Fruit fly (Drosophila melanogaster) whole organism, embryonic: Measurements from ENCODE around the gene foxo.

Source experiments
- Abd-B ChIP-seq: fragments of 200-800 bp; sonication (Bioruptor generic); optimal IDR thresholded peaks from 2 replicates; lab custom pipeline; 2018; ENCODE audit warnings: missing biosample characterization, mild to moderate bottlenecking, missing genetic modification characterization, moderate library complexity
- Awh ChIP-seq: fragments of 200-800 bp; sonication (Bioruptor generic); IDR thresholded peaks from 2 replicates; pipeline ENCODE4, ENCODE4 v1.3.6; 2022; ENCODE audit warnings: missing biosample characterization, missing genetic modification characterization
- Bgb ChIP-seq: fragments of 200-800 bp; sonication (Bioruptor generic); IDR thresholded peaks from 2 replicates; pipeline ENCODE4 v1.3.6; 2022; ENCODE audit warnings: missing biosample characterization, missing genetic modification characterization; ENCODE audit not compliant: partially characterized antibody
- CG10543 ChIP-seq: fragments of 200-800 bp; sonication (Bioruptor generic); optimal IDR thresholded peaks from 3 replicates; lab custom pipeline; 2017; ENCODE audit warnings: missing biosample characterization, mild to moderate bottlenecking, missing genetic modification characterization, moderate library complexity
- CG11093 ChIP-seq: fragments of 200-800 bp; sonication (Bioruptor generic); IDR thresholded peaks from 3 replicates; pipeline ENCODE4 v1.3.6; 2022; ENCODE audit warnings: missing biosample characterization, missing genetic modification characterization
- CG11398 ChIP-seq: fragments of 200-800 bp; sonication (Bioruptor generic); optimal IDR thresholded peaks from 2 replicates; lab custom pipeline; 2016; ENCODE audit warnings: missing biosample characterization, missing genetic modification characterization
- CG11504 ChIP-seq: fragments of 200-800 bp; sonication (Bioruptor generic); optimal IDR thresholded peaks from 3 replicates; lab custom pipeline; 2019; ENCODE audit warnings: missing biosample characterization, mild to moderate bottlenecking, missing genetic modification characterization, moderate library complexity
- CG12299 ChIP-seq: fragments of 200-800 bp; sonication (Bioruptor generic); optimal IDR thresholded peaks from 2 replicates; lab custom pipeline; 2018; ENCODE audit warnings: missing biosample characterization, mild to moderate bottlenecking, missing genetic modification characterization
- CG14014 ChIP-seq: fragments of 200-800 bp; sonication (Bioruptor generic); IDR thresholded peaks from 2 replicates; pipeline ENCODE4 v1.3.6; 2022; ENCODE audit warnings: missing biosample characterization, missing genetic modification characterization
- CG1602 ChIP-seq: fragments of 200-800 bp; sonication (Bioruptor generic); optimal IDR thresholded peaks from 3 replicates; lab custom pipeline; 2016; ENCODE audit warnings: missing biosample characterization, missing genetic modification characterization
- CG16863 ChIP-seq: fragments of 200-800 bp; sonication (Bioruptor generic); optimal IDR thresholded peaks from 3 replicates; lab custom pipeline; 2016; ENCODE audit warnings: missing biosample characterization, missing genetic modification characterization
- CG17802 ChIP-seq: fragments of 200-800 bp; sonication (Bioruptor generic); optimal IDR thresholded peaks from 2 replicates; lab custom pipeline; 2018; ENCODE audit warnings: missing biosample characterization, mild to moderate bottlenecking, missing genetic modification characterization, moderate library complexity
- CG4360 ChIP-seq: fragments of 200-800 bp; sonication (Bioruptor generic); IDR thresholded peaks from 2 replicates; pipeline ENCODE4 v1.3.6; 2022; ENCODE audit warnings: missing biosample characterization, missing genetic modification characterization
- CG4854 ChIP-seq: fragments of 200-800 bp; sonication (Bioruptor generic); optimal IDR thresholded peaks from 2 replicates; lab custom pipeline; 2016; ENCODE audit warnings: missing biosample characterization, missing genetic modification characterization, inconsistent platforms
- CG6272 ChIP-seq: fragments of 200-800 bp; sonication (Bioruptor generic); IDR thresholded peaks from 2 replicates; pipeline ENCODE4 v1.3.6; 2022; ENCODE audit warnings: missing biosample characterization, missing genetic modification characterization
- CG7372 ChIP-seq: fragments of 200-800 bp; sonication (Bioruptor generic); IDR thresholded peaks from 2 replicates; pipeline ENCODE4 v1.3.6; 2022; ENCODE audit warnings: missing biosample characterization, missing genetic modification characterization
- CG7786 ChIP-seq: fragments of 200-800 bp; sonication (Bioruptor generic); optimal IDR thresholded peaks from 2 replicates; lab custom pipeline; 2016; ENCODE audit warnings: missing biosample characterization, missing genetic modification characterization
- CG9817 ChIP-seq: fragments of 200-800 bp; sonication (Bioruptor generic); optimal IDR thresholded peaks from 2 replicates; lab custom pipeline; 2018; ENCODE audit warnings: missing biosample characterization, mild to moderate bottlenecking, missing genetic modification characterization, moderate library complexity
- CG9876 ChIP-seq: fragments of 200-800 bp; sonication (Bioruptor generic); optimal IDR thresholded peaks from 2 replicates; lab custom pipeline; 2016; ENCODE audit warnings: missing biosample characterization, missing genetic modification characterization
- ERR ChIP-seq: fragments of 200-800 bp; sonication (Bioruptor generic); optimal IDR thresholded peaks from 2 replicates; lab custom pipeline; 2016; ENCODE audit warnings: missing biosample characterization, missing genetic modification characterization
- HmgD ChIP-seq: fragments of 200-800 bp; sonication (Bioruptor generic); optimal IDR thresholded peaks from 3 replicates; lab custom pipeline; 2016; ENCODE audit warnings: missing biosample characterization, missing genetic modification characterization
- MTF-1 ChIP-seq: fragments of 200-800 bp; sonication (Bioruptor generic); optimal IDR thresholded peaks from 2 replicates; lab custom pipeline; 2018; ENCODE audit warnings: missing biosample characterization, mild to moderate bottlenecking, missing genetic modification characterization, borderline replicate concordance
- Mad ChIP-seq: fragments of 200-800 bp; sonication (Bioruptor generic); optimal IDR thresholded peaks from 2 replicates; lab custom pipeline; 2016; ENCODE audit warnings: missing biosample characterization, missing genetic modification characterization
- Nf-YB ChIP-seq: fragments of 200-800 bp; sonication (Bioruptor generic); optimal IDR thresholded peaks from 3 replicates; lab custom pipeline; 2019; ENCODE audit warnings: missing biosample characterization, mild to moderate bottlenecking, missing genetic modification characterization, moderate library complexity
- Nf-YC ChIP-seq: fragments of 200-800 bp; optimal IDR thresholded peaks from 3 replicates; lab custom pipeline; 2019; ENCODE audit warnings: missing biosample characterization, mild to moderate bottlenecking, missing genetic modification characterization, moderate library complexity
- Ravus ChIP-seq: fragments of 200-800 bp; sonication (Bioruptor generic); IDR thresholded peaks from 2 replicates; pipeline ENCODE4 v1.3.6; 2022; ENCODE audit warnings: missing biosample characterization, missing genetic modification characterization
- Sox102F ChIP-seq: fragments of 200-800 bp; sonication (Bioruptor generic); optimal IDR thresholded peaks from 2 replicates; lab custom pipeline; 2018; ENCODE audit warnings: missing biosample characterization, mild to moderate bottlenecking, missing genetic modification characterization, moderate library complexity
- amos ChIP-seq: fragments of 200-800 bp; sonication (Bioruptor generic); IDR thresholded peaks from 2 replicates; pipeline ENCODE4 v1.3.6; 2022; ENCODE audit warnings: missing biosample characterization, missing genetic modification characterization; ENCODE audit not compliant: partially characterized antibody
- aop ChIP-seq: fragments of 200-800 bp; sonication (Bioruptor generic); IDR thresholded peaks from 2 replicates; pipeline ENCODE4 v1.3.6; 2022; ENCODE audit warnings: missing biosample characterization, missing genetic modification characterization
- ap ChIP-seq: fragments of 200-800 bp; sonication (Bioruptor generic); IDR thresholded peaks from 2 replicates; pipeline ENCODE4 v1.3.6; 2022; ENCODE audit warnings: missing biosample characterization, missing genetic modification characterization
- bbx ChIP-seq: fragments of 200-800 bp; sonication (Bioruptor generic); IDR thresholded peaks from 2 replicates; pipeline ENCODE4 v1.3.6; 2022; ENCODE audit warnings: missing biosample characterization, missing genetic modification characterization; ENCODE audit not compliant: partially characterized antibody
- cato ChIP-seq: fragments of 200-800 bp; sonication (Bioruptor generic); optimal IDR thresholded peaks from 2 replicates; lab custom pipeline; 2016; ENCODE audit warnings: missing biosample characterization, missing genetic modification characterization, borderline replicate concordance
- caup ChIP-seq: fragments of 200-800 bp; sonication (Bioruptor generic); optimal IDR thresholded peaks from 3 replicates; lab custom pipeline; 2017; ENCODE audit warnings: missing biosample characterization, mild to moderate bottlenecking, missing genetic modification characterization, moderate library complexity; ENCODE audit not compliant: severe bottlenecking
- crol ChIP-seq: fragments of 200-800 bp; sonication (Bioruptor generic); IDR thresholded peaks from 2 replicates; pipeline ENCODE4 v1.3.6; 2022; ENCODE audit warnings: missing biosample characterization, missing genetic modification characterization
- ewg ChIP-seq: fragments of 200-800 bp; sonication (Bioruptor generic); optimal IDR thresholded peaks from 3 replicates; lab custom pipeline; 2017; ENCODE audit warnings: mild to moderate bottlenecking, missing biosample characterization, missing genetic modification reagents, missing genetic modification characterization
- fd3F ChIP-seq: fragments of 200-800 bp; sonication (Bioruptor generic); optimal IDR thresholded peaks from 2 replicates; lab custom pipeline; 2018; ENCODE audit warnings: missing biosample characterization, mild to moderate bottlenecking, missing genetic modification characterization, moderate library complexity
- her ChIP-seq: fragments of 200-800 bp; sonication (Bioruptor generic); optimal IDR thresholded peaks from 2 replicates; lab custom pipeline; 2016; ENCODE audit warnings: missing biosample characterization, missing genetic modification characterization
- nom ChIP-seq: fragments of 200-800 bp; sonication (Bioruptor generic); optimal IDR thresholded peaks from 2 replicates; lab custom pipeline; 2017; ENCODE audit warnings: missing biosample characterization, missing genetic modification characterization, mild to moderate bottlenecking, moderate library complexity, missing genetic modification reagents
- oc ChIP-seq: fragments of 200-800 bp; sonication (Bioruptor generic); optimal IDR thresholded peaks from 2 replicates; lab custom pipeline; 2018; ENCODE audit warnings: missing biosample characterization, mild to moderate bottlenecking, missing genetic modification characterization, moderate library complexity
- pho ChIP-seq: fragments of 200-800 bp; sonication (Bioruptor generic); optimal IDR thresholded peaks from 2 replicates; lab custom pipeline; 2016; ENCODE audit warnings: missing biosample characterization, missing genetic modification characterization
- pita ChIP-seq: fragments of 200-800 bp; sonication (Bioruptor generic); optimal IDR thresholded peaks from 2 replicates; lab custom pipeline; 2017; ENCODE audit warnings: missing biosample characterization, mild to moderate bottlenecking, missing genetic modification characterization
- ranshi ChIP-seq: fragments of 200-800 bp; sonication (Bioruptor generic); IDR thresholded peaks from 2 replicates; pipeline ENCODE4 v1.3.6; 2022; ENCODE audit warnings: missing biosample characterization, missing genetic modification characterization
- scrt ChIP-seq: fragments of 200-800 bp; sonication (Bioruptor generic); optimal IDR thresholded peaks from 2 replicates; lab custom pipeline; 2018; ENCODE audit warnings: missing biosample characterization, mild to moderate bottlenecking, missing genetic modification characterization, moderate library complexity
- sim ChIP-seq: fragments of 200-800 bp; sonication (Bioruptor generic); IDR thresholded peaks from 2 replicates; pipeline ENCODE4 v1.3.6; 2022; ENCODE audit warnings: missing biosample characterization, missing genetic modification characterization
- tgo ChIP-seq: fragments of 200-800 bp; sonication (Bioruptor generic); IDR thresholded peaks from 3 replicates; pipeline ENCODE4 v1.3.6; 2022; ENCODE audit warnings: missing biosample characterization, missing genetic modification characterization
- tup ChIP-seq: fragments of 200-800 bp; sonication (Bioruptor generic); optimal IDR thresholded peaks from 2 replicates; lab custom pipeline; 2016; ENCODE audit warnings: missing biosample characterization, mild to moderate bottlenecking, missing genetic modification characterization, moderate library complexity
- zen ChIP-seq: fragments of 200-800 bp; sonication (Bioruptor generic); optimal IDR thresholded peaks from 3 replicates; lab custom pipeline; 2018; ENCODE audit warnings: missing biosample characterization, mild to moderate bottlenecking, missing genetic modification characterization, moderate library complexity
- zfh1 ChIP-seq: fragments of 200-800 bp; sonication (Bioruptor generic); IDR thresholded peaks from 3 replicates; pipeline ENCODE4 v1.3.6; 2022; ENCODE audit warnings: missing biosample characterization, missing genetic modification characterization

The foxo gene

DNA sequence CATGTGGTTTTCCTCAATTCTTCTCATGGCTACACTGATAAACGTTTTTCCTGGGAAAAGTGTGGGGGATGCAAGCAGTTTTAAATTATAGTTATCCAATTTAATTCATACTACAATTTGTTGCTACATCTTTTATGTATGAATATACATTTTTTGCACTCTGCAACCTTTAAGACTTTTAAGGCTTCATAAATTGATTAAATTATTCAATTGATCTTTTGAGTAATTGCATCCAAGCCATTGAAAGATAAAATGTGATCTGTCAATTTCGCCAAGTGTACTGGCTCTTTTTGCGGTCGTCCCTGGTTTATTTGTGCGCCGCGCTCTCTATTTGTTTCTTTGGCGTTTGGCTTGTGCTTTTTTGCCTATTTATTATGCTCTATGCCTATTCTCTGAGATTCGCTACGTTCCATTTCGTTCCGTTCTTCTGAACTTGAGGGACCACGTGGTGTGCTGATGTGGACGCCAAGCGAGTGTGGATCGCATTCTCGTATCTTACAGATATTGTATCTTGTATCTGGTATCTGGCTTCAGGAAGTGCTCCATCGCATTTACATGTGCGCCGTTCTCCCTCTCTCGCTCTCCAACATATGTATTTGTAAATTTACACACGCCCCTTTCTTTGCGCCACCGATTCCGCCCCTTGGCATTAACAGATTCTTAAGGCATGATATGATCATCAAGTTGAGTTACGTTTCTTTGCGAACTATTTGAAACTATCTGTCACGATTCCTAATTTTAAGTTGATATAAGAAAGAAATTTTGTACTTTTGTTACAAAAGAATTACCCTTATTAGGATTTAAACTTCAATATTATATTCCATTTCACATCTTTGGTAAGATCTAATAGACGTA, 4.3 kb upstream of the foxo start (continued):
- TF ChIP-seq CG7372 (GFP tag; lab: Robert Waterston, UW) = peak; percentile 89
- TF ChIP-seq tgo (GFP tag; lab: Robert Waterston, UW) = peak; percentile 89
- peak; percentile 40 for TF ChIP-seq HmgD
- peak; percentile 28 for TF ChIP-seq cato (GFP tag; lab: Kevin White, UChicago)
- peak; percentile 85 for TF ChIP-seq CG11504
- peak; percentile 77; the same call in 2 of the 3 replicates for TF ChIP-seq CG11093 (GFP tag; lab: Robert Waterston, UW)
- peak; percentile 76 for TF ChIP-seq Sox102F (GFP tag; lab: Kevin White, UChicago)
- TF ChIP-seq CG4360 (GFP tag; lab: Robert Waterston, UW) = no peak; the same call in 1 of the 2 replicates
- peak; percentile 71 for TF ChIP-seq zfh1 (GFP tag; lab: Robert Waterston, UW)
- TF ChIP-seq CG14014 = peak; percentile 89
- TF ChIP-seq ranshi (GFP tag; lab: Robert Waterston, UW) = peak; percentile 79
- peak; percentile 94 for TF ChIP-seq pho (GFP tag; lab: Kevin White, UChicago)
- peak; percentile 91 for TF ChIP-seq CG9817 (tag; lab: Kevin White, UChicago)
- peak; percentile 76 for TF ChIP-seq CG4854 (GFP tag; lab: Kevin White, UChicago)
- peak; percentile 12 for TF ChIP-seq tup (GFP tag; lab: Kevin White, UChicago)
- TF ChIP-seq crol (GFP tag; lab: Robert Waterston, UW) = no peak
- TF ChIP-seq aop (GFP tag; lab: Robert Waterston, UW) = no peak
- peak; percentile 23 for TF ChIP-seq zen (tag; lab: Kevin White, UChicago)
- TF ChIP-seq Nf-YC (tag; lab: Kevin White, UChicago) = peak; percentile 75
- no peak for TF ChIP-seq bbx (GFP tag; lab: Robert Waterston, UW)
- peak; percentile 91 for TF ChIP-seq fd3F
- peak; percentile 75 for TF ChIP-seq CG10543 (GFP tag; lab: Kevin White, UChicago)
- no peak for TF ChIP-seq Awh (GFP tag; lab: Robert Waterston, UW)
- TF ChIP-seq amos (GFP tag; lab: Robert Waterston, UW) = no peak
- TF ChIP-seq scrt (GFP tag; lab: Kevin White, UChicago) = peak; percentile 86
- TF ChIP-seq Nf-YB = peak; percentile 63
- TF ChIP-seq CG1602 (GFP tag; lab: Kevin White, UChicago) = peak; percentile 50
- TF ChIP-seq sim (GFP tag; lab: Robert Waterston, UW) = no peak
- peak; percentile 76 for TF ChIP-seq Ravus (GFP tag; lab: Robert Waterston, UW)
- peak; percentile 69 for TF ChIP-seq CG9876 (GFP tag; lab: Kevin White, UChicago)
- TF ChIP-seq Bgb (GFP tag; lab: Robert Waterston, UW) = no peak
- TF ChIP-seq caup (GFP tag; lab: Kevin White, UChicago) = peak; percentile 86
- peak; percentile 71 for TF ChIP-seq CG16863
- TF ChIP-seq ERR (GFP tag; lab: Kevin White, UChicago) = peak; percentile 76
- TF ChIP-seq Abd-B = peak; percentile 76
- peak; percentile 87 for TF ChIP-seq CG7786 (GFP tag; lab: Kevin White, UChicago)
- peak; percentile 48 for TF ChIP-seq ewg (GFP tag; lab: Kevin White, UChicago)
- peak; percentile 44; the same call in 1 of the 2 replicates for TF ChIP-seq ap (GFP tag; lab: Robert Waterston, UW)
- TF ChIP-seq oc (tag; lab: Kevin White, UChicago) = peak; percentile 9
- peak; percentile 82 for TF ChIP-seq her (GFP tag; lab: Kevin White, UChicago)
- TF ChIP-seq CG6272 (GFP tag; lab: Robert Waterston, UW) = peak; percentile 75
- no peak for TF ChIP-seq CG17802 (tag; lab: Kevin White, UChicago)
- TF ChIP-seq CG12299 = peak; percentile 76
- TF ChIP-seq pita (GFP tag; lab: Kevin White, UChicago) = no peak
- peak; percentile 77 for TF ChIP-seq CG11398 (GFP tag; lab: Kevin White, UChicago)
- peak; percentile 48 for TF ChIP-seq MTF-1
- no peak for TF ChIP-seq nom (GFP tag; lab: Kevin White, UChicago)
- peak; percentile 74 for TF ChIP-seq Mad
